Worm (Caenorhabditis elegans): ENCODE results near the gene C50D2.6.

C50D2.6 gene

ce11 chrII:105327-105882, 21.2 kb downstream of the C50D2.6 start:
- TF ChIP-seq elt-1 (tag; optimal IDR thresholded peaks at IDR 0.05) = no peak
- TF ChIP-seq egl-5 (tag; optimal IDR thresholded peaks at IDR 0.05) = no peak
- TF ChIP-seq mml-1 (tag; optimal IDR thresholded peaks at IDR 0.05) = no peak
- no peak for TF ChIP-seq lin-15B (tag; optimal IDR thresholded peaks at IDR 0.05)
- TF ChIP-seq ama-1 (optimal IDR thresholded peaks at IDR 0.05) = no peak
- no peak for TF ChIP-seq nhr-11 (tag; optimal IDR thresholded peaks at IDR 0.05)
- TF ChIP-seq ZK546.5 (tag; optimal IDR thresholded peaks at IDR 0.05) = no peak
- no peak for TF ChIP-seq fos-1 (tag; optimal IDR thresholded peaks at IDR 0.05)
- no peak for TF ChIP-seq mdl-1 (tag; optimal IDR thresholded peaks at IDR 0.05)
- TF ChIP-seq eor-1 (tag; optimal IDR thresholded peaks at IDR 0.05) = no peak
- no peak for TF ChIP-seq egl-27 (tag; optimal IDR thresholded peaks at IDR 0.05)
- TF ChIP-seq tbx-2 (tag; optimal IDR thresholded peaks at IDR 0.05) = no peak
- TF ChIP-seq R02D3.7 (tag; optimal IDR thresholded peaks at IDR 0.05) = no peak
- TF ChIP-seq nhr-237 (tag; optimal IDR thresholded peaks at IDR 0.05) = no peak
- TF ChIP-seq nhr-25 (tag; optimal IDR thresholded peaks at IDR 0.05) = no peak
- no peak for TF ChIP-seq pha-4 (tag; optimal IDR thresholded peaks at IDR 0.05)

- TF ChIP-seq eor-1 (tag; optimal IDR thresholded peaks at IDR 0.05) = no peak
- TF ChIP-seq fkh-2 (tag; optimal IDR thresholded peaks at IDR 0.05) = no peak
- no peak for TF ChIP-seq ztf-4 (tag; optimal IDR thresholded peaks at IDR 0.05)
- TF ChIP-seq snpc-4 (tag; optimal IDR thresholded peaks at IDR 0.05) = no peak
- TF ChIP-seq elt-3 (tag; optimal IDR thresholded peaks at IDR 0.05) = no peak
- no peak for TF ChIP-seq lin-39 (tag; optimal IDR thresholded peaks at IDR 0.05)
- no peak for TF ChIP-seq lsy-12 (tag; optimal IDR thresholded peaks at IDR 0.05)
- no peak for TF ChIP-seq unc-62 (GFP tag; optimal IDR thresholded peaks at IDR 0.05)
- TF ChIP-seq nhr-23 (tag; optimal IDR thresholded peaks at IDR 0.05) = no peak
- TF ChIP-seq nhr-77 (tag; optimal IDR thresholded peaks at IDR 0.05) = no peak
Observed at ce11 chrII:105889-106288, 21.7 kb downstream of the C50D2.6 start, which contains the start of gene txt-1. Gene txt-1 (plus strand): TSS chrII:106189.

ce11 chrII:107703-108102, 23.5 kb downstream of the C50D2.6 start:
- TF ChIP-seq ZK546.5 (tag; optimal IDR thresholded peaks at IDR 0.05) = no peak

- TF ChIP-seq ceh-82 (tag; optimal IDR thresholded peaks at IDR 0.05) = no peak
- TF ChIP-seq daf-12 (tag; optimal IDR thresholded peaks at IDR 0.05) = no peak
- no peak for TF ChIP-seq zag-1 (tag; optimal IDR thresholded peaks at IDR 0.05)
- TF ChIP-seq nhr-11 (tag; optimal IDR thresholded peaks at IDR 0.05) = no peak
- no peak for TF ChIP-seq ama-1 (optimal IDR thresholded peaks at IDR 0.05)
- no peak for TF ChIP-seq nhr-25 (tag; optimal IDR thresholded peaks at IDR 0.05)
- no peak for TF ChIP-seq skn-1 (tag; optimal IDR thresholded peaks at IDR 0.05)
- TF ChIP-seq jun-1 (tag; optimal IDR thresholded peaks at IDR 0.05) = no peak
- TF ChIP-seq mdl-1 (tag; optimal IDR thresholded peaks at IDR 0.05) = no peak
Observed at ce11 chrII:108865-109264, 24.6 kb downstream of the C50D2.6 start, which contains the start of gene C50D2.2. Gene C50D2.2 (plus strand): TSS chrII:109165.

- TF ChIP-seq ZK546.5 (tag; optimal IDR thresholded peaks at IDR 0.05) = no peak
- no peak for TF ChIP-seq R02D3.7 (tag; optimal IDR thresholded peaks at IDR 0.05)
- TF ChIP-seq lin-15B (tag; optimal IDR thresholded peaks at IDR 0.05) = no peak
- no peak for TF ChIP-seq sea-2 (GFP tag; optimal IDR thresholded peaks at IDR 0.05)
- TF ChIP-seq jun-1 (tag; optimal IDR thresholded peaks at IDR 0.05) = no peak
- no peak for TF ChIP-seq ceh-9 (tag; optimal IDR thresholded peaks at IDR 0.05)
- TF ChIP-seq nhr-43 (tag; optimal IDR thresholded peaks at IDR 0.05; ENCODE audit: poor library complexity, severe bottlenecking) = no peak
- TF ChIP-seq ztf-11 (tag; optimal IDR thresholded peaks at IDR 0.05) = no peak
Observed at ce11 chrII:111267-111666, 27.0 kb downstream of the C50D2.6 start, which contains the start of gene C50D2.1. Gene C50D2.1 (plus strand): TSS chrII:111567.

ce11 chrII:112231-112630, 28.0 kb downstream of the C50D2.6 start:
- TF ChIP-seq elt-2 (tag; optimal IDR thresholded peaks at IDR 0.05) (peak; percentile 15), eor-1 (tag; optimal IDR thresholded peaks at IDR 0.05) (no peak), pha-4 (tag; optimal IDR thresholded peaks at IDR 0.05) (no peak), nhr-25 (tag; optimal IDR thresholded peaks at IDR 0.05) (peak; percentile 22), nhr-67 (tag; optimal IDR thresholded peaks at IDR 0.05) (no peak)

Measured in whole organism, L3 larva.